Fruit fly (Drosophila melanogaster) whole organism: ENCODE results near the gene CG5181.

Experiments used
- CG8478 ChIP-seq: fragments of >200 bp; optimal IDR thresholded peaks from 2 replicates; lab custom pipeline; 2018; ENCODE audit warnings: inconsistent platforms
- Dll ChIP-seq: fragments of >200 bp; optimal IDR thresholded peaks from 2 replicates; lab custom pipeline; 2017
- pan ChIP-seq: fragments of >200 bp; optimal IDR thresholded peaks from 2 replicates; lab custom pipeline; 2017
- usp ChIP-seq: fragments of >200 bp; optimal IDR thresholded peaks from 2 replicates; lab custom pipeline; 2017; ENCODE audit warnings: missing biosample characterization, missing genetic modification characterization, mixed read lengths

DNA sequence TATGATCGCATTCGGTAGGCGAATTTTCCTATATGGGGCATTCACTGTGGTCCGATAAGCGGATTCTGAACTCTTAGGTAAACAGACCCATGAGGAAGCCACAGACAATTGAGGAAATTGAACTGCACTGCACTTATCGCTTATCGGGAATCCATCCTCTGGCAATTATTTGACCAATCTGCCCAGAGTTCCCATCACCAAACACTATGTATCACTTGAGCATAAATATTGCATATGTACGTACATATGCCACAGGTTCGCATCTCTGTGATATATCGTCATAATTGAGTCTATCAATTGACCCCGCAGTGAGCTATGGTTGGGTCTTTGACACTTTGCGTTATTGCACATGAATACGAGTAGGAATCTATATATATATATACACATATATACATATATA lies 38.8 kb upstream of the CG5181 start:
- TF ChIP-seq usp (no peak), pan (no peak), Dll (lab: Kevin White, UChicago) (no peak), CG8478 (no peak)
